Fruit fly (Drosophila melanogaster) whole organism, embryonic: Measurements from ENCODE around the gene mRpS10.
A peak's percentile ranks its signal among the peaks of the same experiment; 100 is the strongest.

Source experiments
- CG10543 ChIP-seq: fragments of 200-800 bp; sonication (Bioruptor generic); optimal IDR thresholded peaks from 3 replicates; lab custom pipeline; 2017; ENCODE audit warnings: missing biosample characterization, mild to moderate bottlenecking, missing genetic modification characterization, moderate library complexity
- CG12299 ChIP-seq: fragments of 200-800 bp; sonication (Bioruptor generic); optimal IDR thresholded peaks from 2 replicates; lab custom pipeline; 2018; ENCODE audit warnings: missing biosample characterization, mild to moderate bottlenecking, missing genetic modification characterization
- CG13123 ChIP-seq: fragments of 200-800 bp; sonication (Bioruptor generic); optimal IDR thresholded peaks from 2 replicates; lab custom pipeline; 2016; ENCODE audit warnings: missing biosample characterization, missing genetic modification characterization
- CG13287 ChIP-seq: fragments of 200-800 bp; sonication (Bioruptor generic); IDR thresholded peaks from 2 replicates; pipeline ENCODE4 v1.3.6; 2022; ENCODE audit warnings: missing biosample characterization, missing genetic modification characterization; ENCODE audit not compliant: partially characterized antibody
- CG13894 ChIP-seq: fragments of 200-800 bp; sonication (Bioruptor generic); optimal IDR thresholded peaks from 3 replicates; lab custom pipeline; 2018; ENCODE audit warnings: missing biosample characterization, mild to moderate bottlenecking, missing genetic modification characterization, moderate library complexity
- CG14860 ChIP-seq: fragments of 200-800 bp; sonication (Bioruptor generic); IDR thresholded peaks from 3 replicates; pipeline ENCODE4 v1.3.6; 2022; ENCODE audit warnings: missing biosample characterization, missing genetic modification characterization; ENCODE audit not compliant: partially characterized antibody
- CG16863 ChIP-seq: fragments of 200-800 bp; sonication (Bioruptor generic); optimal IDR thresholded peaks from 3 replicates; lab custom pipeline; 2016; ENCODE audit warnings: missing biosample characterization, missing genetic modification characterization
- CG17186 ChIP-seq: fragments of 200-800 bp; sonication (Bioruptor generic); optimal IDR thresholded peaks from 3 replicates; lab custom pipeline; 2017; ENCODE audit warnings: missing biosample characterization, missing genetic modification reagents, missing genetic modification characterization
- CG17612 ChIP-seq: fragments of 200-800 bp; sonication (Bioruptor generic); IDR thresholded peaks from 2 replicates; pipeline ENCODE4 v1.3.6; 2022; ENCODE audit warnings: missing biosample characterization, missing genetic modification characterization
- CG17802 ChIP-seq: fragments of 200-800 bp; sonication (Bioruptor generic); optimal IDR thresholded peaks from 2 replicates; lab custom pipeline; 2018; ENCODE audit warnings: missing biosample characterization, mild to moderate bottlenecking, missing genetic modification characterization, moderate library complexity
- CG32772 ChIP-seq: fragments of 200-800 bp; sonication (Bioruptor generic); IDR thresholded peaks from 2 replicates; pipeline ENCODE4 v1.3.6; 2022; ENCODE audit warnings: missing biosample characterization, missing genetic modification characterization
- CG4730 ChIP-seq: fragments of 200-800 bp; sonication (Bioruptor generic); IDR thresholded peaks from 2 replicates; pipeline ENCODE4 v1.3.6; 2022; ENCODE audit warnings: missing biosample characterization, missing genetic modification characterization
- CG5180 ChIP-seq: fragments of 200-800 bp; sonication (Bioruptor generic); optimal IDR thresholded peaks from 3 replicates; lab custom pipeline; 2017; ENCODE audit warnings: missing biosample characterization, missing genetic modification characterization, mild to moderate bottlenecking, moderate library complexity, missing genetic modification reagents
- CG7928 ChIP-seq: fragments of 200-800 bp; sonication (Bioruptor generic); optimal IDR thresholded peaks from 2 replicates; lab custom pipeline; 2017; ENCODE audit warnings: missing biosample characterization, mild to moderate bottlenecking, missing genetic modification characterization
- CG8388 ChIP-seq: fragments of 200-800 bp; sonication (Bioruptor generic); optimal IDR thresholded peaks from 2 replicates; lab custom pipeline; 2019; ENCODE audit warnings: missing biosample characterization, mild to moderate bottlenecking, missing genetic modification characterization, moderate library complexity
- CG8765 ChIP-seq: fragments of 200-800 bp; sonication (Bioruptor generic); IDR thresholded peaks from 2 replicates; pipeline ENCODE4 v1.3.6; 2022; ENCODE audit warnings: missing biosample characterization, missing genetic modification characterization
- HLHmδ ChIP-seq: fragments of 200-800 bp; sonication (Bioruptor generic); optimal IDR thresholded peaks from 2 replicates; lab custom pipeline; 2018; ENCODE audit warnings: missing biosample characterization, mild to moderate bottlenecking, missing genetic modification characterization, moderate library complexity
- HmgZ ChIP-seq: fragments of 200-800 bp; sonication (Bioruptor generic); optimal IDR thresholded peaks from 2 replicates; lab custom pipeline; 2018; ENCODE audit warnings: missing biosample characterization, mild to moderate bottlenecking, missing genetic modification characterization
- Hmr ChIP-seq: fragments of 200-800 bp; sonication (Bioruptor generic); optimal IDR thresholded peaks from 3 replicates; lab custom pipeline; 2017; ENCODE audit warnings: mild to moderate bottlenecking, missing biosample characterization, missing genetic modification reagents, missing genetic modification characterization
- Lhr ChIP-seq: fragments of 200-800 bp; sonication (Bioruptor generic); optimal IDR thresholded peaks from 3 replicates; lab custom pipeline; 2017; ENCODE audit warnings: mild to moderate bottlenecking, missing biosample characterization, missing genetic modification reagents, missing genetic modification characterization
- Mes4 ChIP-seq: fragments of 200-800 bp; sonication (Bioruptor generic); optimal IDR thresholded peaks from 2 replicates; lab custom pipeline; 2016; ENCODE audit warnings: missing biosample characterization, missing genetic modification characterization
- Mrtf ChIP-seq: fragments of 200-800 bp; sonication (Bioruptor generic); IDR thresholded peaks from 3 replicates; pipeline ENCODE4 v1.3.6; 2022; ENCODE audit warnings: missing biosample characterization, missing genetic modification characterization
- Myb ChIP-seq: fragments of 200-800 bp; sonication (Bioruptor generic); optimal IDR thresholded peaks from 2 replicates; lab custom pipeline; 2016; ENCODE audit warnings: missing biosample characterization, missing genetic modification characterization
- NC2β ChIP-seq: fragments of 200-800 bp; sonication (Bioruptor generic); optimal IDR thresholded peaks from 2 replicates; lab custom pipeline; 2016; ENCODE audit warnings: missing biosample characterization, missing genetic modification characterization
- Ssrp ChIP-seq: fragments of 200-800 bp; sonication (Bioruptor generic); optimal IDR thresholded peaks from 2 replicates; lab custom pipeline; 2018; ENCODE audit warnings: missing biosample characterization, mild to moderate bottlenecking, missing genetic modification characterization, moderate library complexity
- Taf1 ChIP-seq: fragments of 200-800 bp; sonication (Bioruptor generic); IDR thresholded peaks from 2 replicates; pipeline ENCODE4 v1.3.6; 2022; ENCODE audit warnings: missing biosample characterization, missing genetic modification characterization
- Trl ChIP-seq, 3 experiments: fragments of >200 bp in 2 of 3; fragments of 200-800 bp in 1 of 3; sonication (Bioruptor generic) in 1 of 3; optimal IDR thresholded peaks; 2 replicates in 1 of 3; 3 replicates in 2 of 3; lab custom pipeline; 2016 to 2017; ENCODE audit warnings: missing biosample characterization in 1 of 3, missing genetic modification characterization in 1 of 3
- Vsx1 ChIP-seq: fragments of 200-800 bp; sonication (Bioruptor generic); optimal IDR thresholded peaks from 2 replicates; lab custom pipeline; 2017; ENCODE audit warnings: missing biosample characterization, mild to moderate bottlenecking, missing genetic modification characterization, missing genetic modification reagents
- YL-1 ChIP-seq: fragments of 200-800 bp; sonication (Bioruptor generic); optimal IDR thresholded peaks from 3 replicates; lab custom pipeline; 2017; ENCODE audit warnings: missing biosample characterization, mild to moderate bottlenecking, missing genetic modification characterization
- dan ChIP-seq: fragments of 200-800 bp; sonication (Bioruptor generic); IDR thresholded peaks from 2 replicates; pipeline ENCODE4 v1.3.6; 2022; ENCODE audit warnings: missing biosample characterization, missing genetic modification characterization
- dati ChIP-seq: fragments of 200-800 bp; sonication (Bioruptor generic); IDR thresholded peaks from 2 replicates; pipeline ENCODE4 v1.3.6; 2022; ENCODE audit warnings: missing biosample characterization, missing genetic modification characterization
- ems ChIP-seq: fragments of 200-800 bp; sonication (Bioruptor generic); optimal IDR thresholded peaks from 3 replicates; lab custom pipeline; 2016; ENCODE audit warnings: missing biosample characterization, missing genetic modification characterization
- eyg ChIP-seq: fragments of 200-800 bp; sonication (Bioruptor generic); optimal IDR thresholded peaks from 3 replicates; lab custom pipeline; 2016; ENCODE audit warnings: missing biosample characterization, missing genetic modification characterization
- grau ChIP-seq: fragments of 200-800 bp; optimal IDR thresholded peaks from 3 replicates; lab custom pipeline; 2019; ENCODE audit warnings: missing biosample characterization, mild to moderate bottlenecking, missing genetic modification characterization, moderate library complexity
- jing ChIP-seq: fragments of 200-800 bp; sonication (Bioruptor generic); optimal IDR thresholded peaks from 2 replicates; lab custom pipeline; 2018; ENCODE audit warnings: missing biosample characterization, mild to moderate bottlenecking, missing genetic modification characterization
- lbe ChIP-seq: fragments of 200-800 bp; sonication (Bioruptor generic); optimal IDR thresholded peaks from 2 replicates; lab custom pipeline; 2016; ENCODE audit warnings: missing biosample characterization, mild to moderate bottlenecking, missing genetic modification characterization
- lilli ChIP-seq: fragments of 200-800 bp; sonication (Bioruptor generic); optimal IDR thresholded peaks from 3 replicates; lab custom pipeline; 2016; ENCODE audit warnings: missing biosample characterization, missing genetic modification characterization
- nau ChIP-seq: fragments of 200-800 bp; sonication (Bioruptor generic); optimal IDR thresholded peaks from 3 replicates; lab custom pipeline; 2017; ENCODE audit warnings: missing biosample characterization, mild to moderate bottlenecking, missing genetic modification characterization, missing genetic modification reagents
- peb ChIP-seq: fragments of 200-800 bp; sonication (Bioruptor generic); IDR thresholded peaks from 2 replicates; pipeline ENCODE4 v1.3.6; 2022; ENCODE audit warnings: missing biosample characterization, missing genetic modification characterization
- pros ChIP-seq: fragments of 200-800 bp; sonication (Bioruptor generic); optimal IDR thresholded peaks from 3 replicates; lab custom pipeline; 2019; ENCODE audit warnings: missing biosample characterization, mild to moderate bottlenecking, missing genetic modification characterization, moderate library complexity
- run ChIP-seq: fragments of 200-800 bp; sonication (Bioruptor generic); optimal IDR thresholded peaks from 3 replicates; lab custom pipeline; 2018; ENCODE audit warnings: missing biosample characterization, mild to moderate bottlenecking, missing genetic modification characterization
- sens ChIP-seq: fragments of 200-800 bp; sonication (Bioruptor generic); peaks from one replicate; lab custom pipeline; 2016; ENCODE audit warnings: missing biosample characterization, missing genetic modification characterization
- sna ChIP-seq: fragments of 200-800 bp; sonication (Bioruptor generic); IDR thresholded peaks from 2 replicates; pipeline ENCODE4 v1.3.6; 2022; ENCODE audit warnings: missing biosample characterization, missing genetic modification characterization; ENCODE audit not compliant: partially characterized antibody
- so ChIP-seq: fragments of 200-800 bp; sonication (Bioruptor generic); IDR thresholded peaks from 3 replicates; pipeline ENCODE4 v1.3.6; 2022; ENCODE audit warnings: missing biosample characterization, missing genetic modification characterization
- stc ChIP-seq: fragments of 200-800 bp; sonication (Bioruptor generic); IDR thresholded peaks from 2 replicates; pipeline ENCODE4 v1.3.6; 2022; ENCODE audit warnings: missing biosample characterization, missing genetic modification characterization
- toy ChIP-seq: fragments of 200-800 bp; sonication (Bioruptor generic); IDR thresholded peaks from 2 replicates; pipeline ENCODE4 v1.3.6; 2022; ENCODE audit warnings: missing biosample characterization, missing genetic modification characterization
- trem ChIP-seq: fragments of 200-800 bp; optimal IDR thresholded peaks from 3 replicates; lab custom pipeline; 2019; ENCODE audit warnings: missing biosample characterization, mild to moderate bottlenecking, missing genetic modification characterization, moderate library complexity
- tx ChIP-seq: fragments of 200-800 bp; sonication (Bioruptor generic); optimal IDR thresholded peaks from 2 replicates; lab custom pipeline; 2016; ENCODE audit warnings: missing biosample characterization, missing genetic modification characterization
- unc-4 ChIP-seq: fragments of 200-800 bp; sonication (Bioruptor generic); IDR thresholded peaks from 2 replicates; pipeline ENCODE4 v1.3.6; 2022; ENCODE audit warnings: missing biosample characterization, missing genetic modification characterization; ENCODE audit not compliant: partially characterized antibody
- zfh1 ChIP-seq: fragments of 200-800 bp; sonication (Bioruptor generic); IDR thresholded peaks from 3 replicates; pipeline ENCODE4 v1.3.6; 2022; ENCODE audit warnings: missing biosample characterization, missing genetic modification characterization

The mRpS10 gene

dm6 chr3R:15275158-15275623 is 45.7 kb downstream of the mRpS10 start, which contains the start of the genes Cp190 and CG4338 (continued):
- TF ChIP-seq CG17186 (GFP tag; lab: Kevin White, UChicago) (peak; percentile 91), CG16863 (GFP tag; lab: Kevin White, UChicago) (peak; percentile 90), CG17802 (tag; lab: Kevin White, UChicago) (peak; percentile 86), HLHmδ (GFP tag; lab: Kevin White, UChicago) (peak; percentile 3), Taf1 (GFP tag; lab: Robert Waterston, UW) (peak; percentile 91), peb (GFP tag; lab: Robert Waterston, UW) (peak; percentile 93), CG5180 (GFP tag; lab: Kevin White, UChicago) (peak; percentile 89), HmgZ (tag; lab: Kevin White, UChicago) (peak; percentile 99), CG7928 (GFP tag; lab: Kevin White, UChicago) (peak; percentile 80), CG32772 (GFP tag; lab: Robert Waterston, UW) (peak; percentile 97), Vsx1 (peak; percentile 94), lbe (GFP tag; lab: Kevin White, UChicago) (peak; percentile 95), YL-1 (peak; percentile 97), NC2β (GFP tag; lab: Kevin White, UChicago) (peak; percentile 88), CG13287 (GFP tag; lab: Robert Waterston, UW) (peak; percentile 80), sens (GFP tag; lab: Kevin White, UChicago) (peak; percentile 99), tx (GFP tag; lab: Kevin White, UChicago) (peak; percentile 89), Mes4 (GFP tag; lab: Kevin White, UChicago) (peak; percentile 89), toy (GFP tag; lab: Robert Waterston, UW) (peak; percentile 89), Mrtf (peak; percentile 94), CG17612 (GFP tag; lab: Robert Waterston, UW) (peak; percentile 91), CG14860 (GFP tag; lab: Robert Waterston, UW) (peak; percentile 61), zfh1 (GFP tag; lab: Robert Waterston, UW) (peak; percentile 96), Ssrp (tag; lab: Kevin White, UChicago) (peak; percentile 99), Hmr (GFP tag; lab: Kevin White, UChicago) (peak; percentile 98), unc-4 (GFP tag; lab: Robert Waterston, UW) (peak; percentile 83), CG12299 (peak; percentile 99), Myb (GFP tag; lab: Kevin White, UChicago) (peak; percentile 79), pros (GFP tag; lab: Kevin White, UChicago) (peak; percentile 88), eyg (GFP tag; lab: Kevin White, UChicago) (peak; percentile 78), CG4730 (no peak; the same call in none of the 2 replicates), CG8388 (peak; percentile 98), lilli (GFP tag; lab: Kevin White, UChicago) (peak; percentile 98), Trl (optimal IDR thresholded peaks at IDR 0.05; lab: Kevin White, UChicago) (no peak), Trl (GFP tag; optimal IDR thresholded peaks at IDR 0.05; lab: Kevin White, UChicago) (peak; percentile 90), dan (GFP tag; lab: Robert Waterston, UW) (peak; percentile 90), ems (GFP tag; lab: Kevin White, UChicago) (peak; percentile 92), sna (GFP tag; lab: Robert Waterston, UW) (no peak; the same call in 1 of the 2 replicates), CG8765 (GFP tag; lab: Robert Waterston, UW) (peak; percentile 89), so (GFP tag; lab: Robert Waterston, UW) (peak; percentile 96), jing (GFP tag; lab: Kevin White, UChicago) (peak; percentile 92), stc (GFP tag; lab: Robert Waterston, UW) (peak; percentile 96), dati (GFP tag; lab: Robert Waterston, UW) (peak; percentile 61; the same call in 1 of the 2 replicates), grau (tag; lab: Kevin White, UChicago) (peak; percentile 98), Lhr (GFP tag; lab: Kevin White, UChicago) (peak; percentile 91), CG13894 (peak; percentile 98), run (tag; lab: Kevin White, UChicago) (peak; percentile 96), nau (GFP tag; lab: Kevin White, UChicago) (no peak), CG13123 (GFP tag; lab: Kevin White, UChicago) (peak; percentile 95), CG10543 (GFP tag; lab: Kevin White, UChicago) (peak; percentile 99), trem (tag; lab: Kevin White, UChicago) (peak; percentile 97)
